Worm (Caenorhabditis elegans) whole organism, early embryonic: ENCODE results near the gene E02C12.11.

Source experiments
- B0310.2 ChIP-seq: sonication (generic microtip); optimal IDR thresholded peaks from 2 replicates; lab custom pipeline; 2016; ENCODE audit warnings: mild to moderate bottlenecking, missing genetic modification characterization, missing compliant biosample characterization
- F13C5.2 ChIP-seq: sonication (generic microtip); optimal IDR thresholded peaks from 2 replicates; lab custom pipeline; 2017; ENCODE audit warnings: mild to moderate bottlenecking, missing genetic modification characterization, inconsistent platforms, missing compliant biosample characterization
- aly-1 ChIP-seq: sonication (generic microtip); optimal IDR thresholded peaks from 2 replicates; lab custom pipeline; 2016; ENCODE audit warnings: missing genetic modification characterization, missing compliant biosample characterization
- ama-1 ChIP-seq: fragments of 150-350 bp; optimal IDR thresholded peaks from 2 replicates; lab custom pipeline; 2014
- ceh-13 ChIP-seq: fragments of 200-800 bp; sonication (Bioruptor generic); optimal IDR thresholded peaks from 2 replicates; lab custom pipeline; 2018; ENCODE audit warnings: mild to moderate bottlenecking, missing genetic modification characterization, missing compliant biosample characterization
- ceh-36 ChIP-seq: sonication (generic microtip); optimal IDR thresholded peaks from 2 replicates; lab custom pipeline; 2016; ENCODE audit warnings: missing genetic modification characterization, inconsistent platforms, missing compliant biosample characterization
- ets-7 ChIP-seq: sonication (generic microtip); optimal IDR thresholded peaks from 2 replicates; lab custom pipeline; 2016; ENCODE audit warnings: missing genotype, missing genetic modification characterization, missing compliant biosample characterization
- flt-1 ChIP-seq: fragments of 200-800 bp; sonication (Bioruptor generic); IDR thresholded peaks from 2 replicates; pipeline ENCODE4 v1.3.6; 2022; ENCODE audit warnings: missing genetic modification characterization, missing compliant biosample characterization
- hmbx-1 ChIP-seq: sonication (generic microtip); optimal IDR thresholded peaks from 2 replicates; lab custom pipeline; 2016; ENCODE audit warnings: mild to moderate bottlenecking, missing genetic modification characterization, missing compliant biosample characterization
- hmg-4 ChIP-seq: fragments of 200-800 bp; sonication (Bioruptor generic); optimal IDR thresholded peaks from 2 replicates; lab custom pipeline; 2018; ENCODE audit warnings: mild to moderate bottlenecking, missing genetic modification characterization, missing compliant biosample characterization
- hnd-1 ChIP-seq: sonication (generic microtip); optimal IDR thresholded peaks from 2 replicates; lab custom pipeline; 2016; ENCODE audit warnings: missing genetic modification characterization, missing compliant biosample characterization
- pes-1 ChIP-seq: fragments of 200-800 bp; sonication (Bioruptor generic); IDR thresholded peaks from 2 replicates; pipeline ENCODE4 v1.3.6; 2022; ENCODE audit warnings: missing genetic modification reagents, missing genetic modification characterization, missing compliant biosample characterization
- scrt-1 ChIP-seq: fragments of 200-800 bp; sonication (Bioruptor generic); IDR thresholded peaks from 2 replicates; pipeline ENCODE4 v1.3.6; 2022; ENCODE audit warnings: missing genetic modification characterization, missing compliant biosample characterization
- sea-1 ChIP-seq: fragments of 200-800 bp; sonication (Bioruptor generic); conservative IDR thresholded peaks from 2 replicates; pipeline ENCODE4 v1.3.6; 2022; ENCODE audit warnings: missing genetic modification characterization, missing compliant biosample characterization
- tbx-11 ChIP-seq: fragments of 200-800 bp; sonication (Bioruptor generic); IDR thresholded peaks from 2 replicates; pipeline ENCODE4 v1.3.6; 2022; ENCODE audit warnings: missing genetic modification characterization, missing compliant biosample characterization
- tbx-37 ChIP-seq: fragments of 200-800 bp; sonication (Bioruptor generic); conservative IDR thresholded peaks from 2 replicates; pipeline ENCODE4 v1.3.6; 2022; ENCODE audit warnings: missing genetic modification reagents, missing genetic modification characterization, missing compliant biosample characterization
- tra-4 ChIP-seq: sonication (generic microtip); optimal IDR thresholded peaks from 2 replicates; lab custom pipeline; 2017; ENCODE audit warnings: missing genetic modification characterization, missing compliant biosample characterization

E02C12.11 gene

ce11 chrV:9384359-9384758, 4.7 kb upstream of the E02C12.11 start:
- TF ChIP-seq ets-7 (tag; lab: Kevin White, UChicago) (no peak), ama-1 (lab: Kevin White, UChicago) (no peak), hmbx-1 (tag; lab: Kevin White, UChicago) (no peak), B0310.2 (tag; lab: Kevin White, UChicago) (no peak), tbx-11 (GFP tag; lab: Robert Waterston, UW) (no peak), ceh-36 (tag; lab: Kevin White, UChicago) (no peak), tra-4 (no peak), flt-1 (GFP tag; lab: Robert Waterston, UW) (no peak), ceh-13 (no peak), hmg-4 (no peak), hnd-1 (tag; lab: Kevin White, UChicago) (no peak), tbx-37 (GFP tag; lab: Robert Waterston, UW) (no peak), scrt-1 (GFP tag; lab: Robert Waterston, UW) (no peak), sea-1 (no peak)

DNA sequence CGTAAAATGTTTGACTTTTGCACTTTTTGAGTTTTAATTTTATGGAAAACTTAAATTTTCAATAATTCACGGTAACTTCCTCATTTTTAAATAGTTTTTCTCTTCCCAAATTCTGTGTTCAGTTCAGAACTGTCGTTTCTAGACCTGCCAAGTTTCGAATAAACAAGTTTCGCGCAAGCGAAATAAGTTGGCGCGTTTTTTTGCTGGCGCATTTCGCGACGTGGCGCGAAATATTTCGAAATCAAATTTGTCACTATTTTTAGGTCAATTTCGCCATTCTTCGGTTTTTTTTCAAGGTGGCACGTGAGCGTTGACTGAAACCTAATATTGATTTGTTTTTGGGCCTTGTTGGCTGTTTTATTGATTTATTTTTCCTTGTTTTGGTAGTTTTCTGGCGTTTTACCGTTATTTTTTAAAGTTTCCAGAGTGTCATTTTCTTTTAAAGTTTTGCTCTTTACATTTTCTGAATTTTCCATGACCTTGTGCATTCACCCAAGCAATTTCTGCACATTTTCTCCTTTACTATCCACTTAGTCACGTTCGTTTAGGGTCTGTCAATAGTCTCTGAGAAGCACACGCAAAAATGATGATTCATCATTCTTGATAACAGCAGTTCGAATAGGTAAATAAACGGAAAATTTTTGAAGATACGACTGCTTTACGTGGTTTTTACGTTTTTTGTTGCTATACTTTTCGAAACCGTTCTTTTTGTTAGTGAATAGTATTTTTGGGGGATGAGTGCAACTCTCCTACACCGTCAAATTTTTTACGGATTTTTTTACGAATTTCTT, 3.0 kb upstream of the E02C12.11 start:
- TF ChIP-seq pes-1 (GFP tag; lab: Robert Waterston, UW) (no peak), tbx-37 (GFP tag; lab: Robert Waterston, UW) (no peak), ceh-13 (no peak), ceh-36 (tag; lab: Kevin White, UChicago) (no peak), flt-1 (GFP tag; lab: Robert Waterston, UW) (no peak), tbx-11 (GFP tag; lab: Robert Waterston, UW) (no peak)

ce11 chrV:9381846-9382363, 2.2 kb upstream of the E02C12.11 start, which contains the start of gene E02C12.12:
TSS of gene E02C12.12 (minus strand) at chrV:9382313.
- no peak for TF ChIP-seq tbx-11 (GFP tag; lab: Robert Waterston, UW)
- no peak for TF ChIP-seq pes-1 (GFP tag; lab: Robert Waterston, UW)
- no peak for TF ChIP-seq tra-4
- no peak for TF ChIP-seq ama-1 (lab: Kevin White, UChicago)
- no peak for TF ChIP-seq ceh-13
- TF ChIP-seq F13C5.2 (tag; lab: Kevin White, UChicago) = no peak
- TF ChIP-seq sea-1 = no peak
- no peak for TF ChIP-seq hnd-1 (tag; lab: Kevin White, UChicago)
- no peak for TF ChIP-seq flt-1 (GFP tag; lab: Robert Waterston, UW)
- TF ChIP-seq ets-7 (tag; lab: Kevin White, UChicago) = no peak
- TF ChIP-seq B0310.2 (tag; lab: Kevin White, UChicago) = no peak
- TF ChIP-seq hmg-4 = no peak
- no peak for TF ChIP-seq scrt-1 (GFP tag; lab: Robert Waterston, UW)
- TF ChIP-seq tbx-37 (GFP tag; lab: Robert Waterston, UW) = no peak
- no peak for TF ChIP-seq aly-1
- TF ChIP-seq ceh-36 (tag; lab: Kevin White, UChicago) = no peak
- TF ChIP-seq hmbx-1 (tag; lab: Kevin White, UChicago) = no peak

- TF ChIP-seq ceh-13 (no peak), scrt-1 (GFP tag; lab: Robert Waterston, UW) (no peak), hnd-1 (tag; lab: Kevin White, UChicago) (no peak), hmg-4 (no peak), tra-4 (no peak), ceh-36 (tag; lab: Kevin White, UChicago) (no peak), tbx-37 (GFP tag; lab: Robert Waterston, UW) (no peak), hmbx-1 (tag; lab: Kevin White, UChicago) (no peak), tbx-11 (GFP tag; lab: Robert Waterston, UW) (no peak), B0310.2 (tag; lab: Kevin White, UChicago) (no peak), flt-1 (GFP tag; lab: Robert Waterston, UW) (no peak), sea-1 (no peak), F13C5.2 (tag; lab: Kevin White, UChicago) (no peak), ama-1 (lab: Kevin White, UChicago) (no peak), aly-1 (no peak), ets-7 (tag; lab: Kevin White, UChicago) (no peak), pes-1 (GFP tag; lab: Robert Waterston, UW) (no peak)
Observed at ce11 chrV:9378335-9378734, 1.4 kb downstream of the E02C12.11 start, which contains the start of gene E02C12.10. TSS of gene E02C12.10 (minus strand) at chrV:9378409.

ce11 chrV:9376417-9376816, 3.3 kb downstream of the E02C12.11 start, which contains the start of gene E02C12.19:
TSS of gene E02C12.19 (minus strand) at chrV:9376517.
- TF ChIP-seq flt-1 (GFP tag; lab: Robert Waterston, UW) (no peak), F13C5.2 (tag; lab: Kevin White, UChicago) (no peak), ama-1 (lab: Kevin White, UChicago) (no peak), tra-4 (no peak), sea-1 (no peak), ets-7 (tag; lab: Kevin White, UChicago) (no peak), scrt-1 (GFP tag; lab: Robert Waterston, UW) (no peak), hmbx-1 (tag; lab: Kevin White, UChicago) (no peak), aly-1 (no peak), hmg-4 (no peak), B0310.2 (tag; lab: Kevin White, UChicago) (no peak), ceh-13 (no peak)

DNA sequence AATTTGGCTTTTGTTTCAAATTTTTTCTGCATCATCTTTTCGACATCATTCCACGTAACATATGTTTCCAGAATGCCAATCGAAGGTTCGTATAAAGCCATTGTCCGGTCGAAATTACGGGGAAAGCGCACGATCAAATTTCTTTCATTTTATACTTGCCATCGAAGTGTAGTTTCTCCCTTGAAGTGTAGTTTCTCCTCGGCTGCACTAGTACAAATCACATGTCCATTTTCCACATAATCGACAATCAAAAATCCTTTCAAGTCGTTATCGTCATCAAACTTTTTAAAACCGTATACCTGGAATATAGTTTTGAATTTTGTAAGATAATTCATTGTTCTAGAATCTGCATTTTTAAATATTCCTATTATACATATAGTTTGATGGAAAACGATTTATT, 4.3 kb downstream of the E02C12.11 start, which contains the start of gene E02C12.9:
Gene E02C12.9, minus strand, starts transcription at position 101 of the 400 bp plus-strand sequence.
- no peak for TF ChIP-seq pes-1 (GFP tag; lab: Robert Waterston, UW)
- TF ChIP-seq ceh-36 (tag; lab: Kevin White, UChicago) = no peak
- no peak for TF ChIP-seq sea-1
- no peak for TF ChIP-seq B0310.2 (tag; lab: Kevin White, UChicago)
- no peak for TF ChIP-seq hmbx-1 (tag; lab: Kevin White, UChicago)
- no peak for TF ChIP-seq hnd-1 (tag; lab: Kevin White, UChicago)
- no peak for TF ChIP-seq hmg-4
- TF ChIP-seq tbx-37 (GFP tag; lab: Robert Waterston, UW) = no peak
